Worm (Caenorhabditis elegans) whole organism, L1 larva: ENCODE results near the gene oac-7.

Experiments
- ceh-82 ChIP-seq, 3 experiments: fragments of 150-350 bp in 1 of 3; sonication (generic microtip) in 2 of 3; optimal IDR thresholded peaks; 2 replicates each; lab custom pipeline; 2014 to 2017; ENCODE audit warnings: missing biosample characterization in 3 of 3, missing genetic modification characterization in 3 of 3
- ces-1 ChIP-seq: fragments of 150-350 bp; optimal IDR thresholded peaks from 2 replicates; lab custom pipeline; 2014; ENCODE audit warnings: missing biosample characterization, missing genetic modification reagents, missing genetic modification characterization
- elt-2 ChIP-seq: sonication (generic microtip); optimal IDR thresholded peaks from 2 replicates; lab custom pipeline; 2016; ENCODE audit warnings: missing genetic modification characterization, mild to moderate bottlenecking, inconsistent platforms, missing compliant biosample characterization, missing genetic modification reagents
- mab-9 ChIP-seq: fragments of 200-800 bp; sonication (Bioruptor generic); IDR thresholded peaks from 2 replicates; pipeline ENCODE4 v1.3.6; 2022; ENCODE audit warnings: missing genetic modification reagents, missing genetic modification characterization, missing compliant biosample characterization
- unc-62 ChIP-seq: fragments of 150-350 bp; optimal IDR thresholded peaks from 2 replicates; lab custom pipeline; 2014; ENCODE audit warnings: missing biosample characterization, missing genetic modification reagents, missing genetic modification characterization
- vab-15 ChIP-seq: sonication (generic microtip); optimal IDR thresholded peaks from 2 replicates; lab custom pipeline; 2017; ENCODE audit warnings: missing genotype, mild to moderate bottlenecking, missing genetic modification characterization, missing compliant biosample characterization

ce11 chrV:16300276-16300675 lies 9.3 kb upstream of the oac-7 start, which contains the start of gene srbc-82:
- TF ChIP-seq unc-62 (GFP tag; lab: Kevin White, UChicago) (no peak), ceh-82 (tag; optimal IDR thresholded peaks at IDR 0.05; lab: Kevin White, UChicago) (no peak), ces-1 (GFP tag; lab: Kevin White, UChicago) (no peak), vab-15 (no peak), elt-2 (no peak), mab-9 (GFP tag; lab: Robert Waterston, UW) (no peak)
